Fruit fly (Drosophila melanogaster): Measurements from ENCODE around the gene Rga.

The Rga gene

DNA sequence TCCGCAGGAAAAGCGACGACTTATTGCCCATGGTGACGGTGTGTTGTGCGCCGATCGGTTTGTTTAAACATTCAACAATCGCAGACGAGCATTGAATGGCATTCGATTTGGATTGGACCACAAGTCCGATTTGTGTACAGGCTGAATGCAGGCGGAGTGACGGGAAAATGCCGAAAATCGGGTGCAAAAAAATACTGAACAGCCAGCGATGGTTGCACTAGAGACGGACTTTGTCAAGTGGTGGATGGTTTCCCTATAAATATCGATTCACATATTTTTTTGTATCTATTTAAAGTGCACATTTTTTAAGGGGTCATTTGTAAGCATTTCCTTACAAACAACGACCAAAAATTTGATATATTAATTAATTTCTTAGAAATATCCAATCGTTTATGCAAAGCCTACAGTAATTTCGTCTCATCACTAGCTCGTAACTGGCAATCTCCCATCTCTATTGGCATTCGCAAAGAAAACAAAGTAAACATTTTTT is 41.8 kb upstream of the Rga start, which contains the start of the genes elm and MED27 (continued):
- TF ChIP-seq Dip2 (GFP tag; IDR thresholded peaks at IDR 0.05) = no peak
- TF ChIP-seq chinmo (GFP tag; IDR thresholded peaks at IDR 0.05; ENCODE audit: partially characterized antibody) = peak; percentile 89; the same call in 2 of the 4 replicates
- peak; percentile 79 for TF ChIP-seq NC2α (GFP tag; optimal IDR thresholded peaks at IDR 0.05)
- peak; percentile 97 for TF ChIP-seq Ptx1 (GFP tag; IDR thresholded peaks at IDR 0.05)
- peak; percentile 92 for TF ChIP-seq tx (GFP tag; optimal IDR thresholded peaks at IDR 0.05)
- peak; percentile 87 for TF ChIP-seq CG7357 (GFP tag; IDR thresholded peaks at IDR 0.05)
- peak; percentile 86; the same call in 2 of the 3 replicates for TF ChIP-seq CG3726 (GFP tag; IDR thresholded peaks at IDR 0.05)
- TF ChIP-seq Sox100B (GFP tag; optimal IDR thresholded peaks at IDR 0.05) = peak; percentile 77
- peak; percentile 95 for TF ChIP-seq Xrp1 (GFP tag; IDR thresholded peaks at IDR 0.05)
- peak; percentile 81 for TF ChIP-seq CG2875 (GFP tag; optimal IDR thresholded peaks at IDR 0.05)
- peak; percentile 90 for TF ChIP-seq CG15269 (tag; optimal IDR thresholded peaks at IDR 0.05)
- TF ChIP-seq ap (GFP tag; IDR thresholded peaks at IDR 0.05) = peak; percentile 83
- peak; percentile 74; the same call in 1 of the 2 replicates for TF ChIP-seq chm (GFP tag; IDR thresholded peaks at IDR 0.05)
- TF ChIP-seq crol (GFP tag; IDR thresholded peaks at IDR 0.05) = peak; percentile 59; the same call in 1 of the 2 replicates
- peak; percentile 75 for TF ChIP-seq stc (GFP tag; IDR thresholded peaks at IDR 0.05)
- peak; percentile 92 for TF ChIP-seq hbn (GFP tag; IDR thresholded peaks at IDR 0.05; ENCODE audit: partially characterized antibody)
- peak; percentile 89 for TF ChIP-seq gro (GFP tag; optimal IDR thresholded peaks at IDR 0.05)
- peak in 1 of 3 experiments; percentile 93 for TF ChIP-seq lola (GFP tag; optimal IDR thresholded peaks at IDR 0.05)
- TF ChIP-seq CG15479 (GFP tag; optimal IDR thresholded peaks at IDR 0.05) = peak; percentile 22
- peak; percentile 64 for TF ChIP-seq CG15073 (GFP tag; optimal IDR thresholded peaks at IDR 0.05)
- TF ChIP-seq sna (GFP tag; IDR thresholded peaks at IDR 0.05; ENCODE audit: partially characterized antibody) = peak; percentile 96
- peak; percentile 73 for TF ChIP-seq CG1792 (GFP tag; optimal IDR thresholded peaks at IDR 0.05)
- TF ChIP-seq ftz-f1 (GFP tag; optimal IDR thresholded peaks at IDR 0.05) = peak; percentile 85
- TF ChIP-seq CG12769 (tag; optimal IDR thresholded peaks at IDR 0.05) = peak; percentile 85
- TF ChIP-seq CG14050 (GFP tag; IDR thresholded peaks at IDR 0.05) = peak; percentile 90
- TF ChIP-seq CG8089 (GFP tag; optimal IDR thresholded peaks at IDR 0.05) = peak; percentile 83
- peak in 1 of 2 experiments; percentile 59 for TF ChIP-seq Dfd (GFP tag; optimal IDR thresholded peaks at IDR 0.05)
- TF ChIP-seq grau (tag; optimal IDR thresholded peaks at IDR 0.05) = peak; percentile 93
- peak; percentile 61 for TF ChIP-seq org-1 (GFP tag; optimal IDR thresholded peaks at IDR 0.05)
- peak; percentile 87 for TF ChIP-seq Rx (GFP tag; IDR thresholded peaks at IDR 0.05)
- TF ChIP-seq BEAF-32 (GFP tag; optimal IDR thresholded peaks at IDR 0.05) = peak; percentile 99
- peak; percentile 77; the same call in 2 of the 3 replicates for TF ChIP-seq CG6175 (GFP tag; IDR thresholded peaks at IDR 0.05)
- peak; percentile 81 for TF ChIP-seq Awh (GFP tag; IDR thresholded peaks at IDR 0.05)
- peak; percentile 82 for TF ChIP-seq dm (GFP tag; optimal IDR thresholded peaks at IDR 0.05)
- TF ChIP-seq kay (GFP tag; optimal IDR thresholded peaks at IDR 0.05) = peak; percentile 86
- peak; percentile 52 for TF ChIP-seq CG6683 (GFP tag; optimal IDR thresholded peaks at IDR 0.05)
- peak; percentile 81 for TF ChIP-seq Spps (tag; optimal IDR thresholded peaks at IDR 0.05)
- TF ChIP-seq trem (tag; optimal IDR thresholded peaks at IDR 0.05) = peak; percentile 90
- peak; percentile 69; the same call in 1 of the 2 replicates for TF ChIP-seq Poxn (GFP tag; IDR thresholded peaks at IDR 0.05)
- peak; percentile 73 for TF ChIP-seq CG17802 (tag; optimal IDR thresholded peaks at IDR 0.05)
- peak; percentile 78 for TF ChIP-seq CG3065 (GFP tag; optimal IDR thresholded peaks at IDR 0.05)
- TF ChIP-seq z (GFP tag; IDR thresholded peaks at IDR 0.05) = no peak; the same call in 2 of the 3 replicates
- TF ChIP-seq Abd-B (GFP tag; optimal IDR thresholded peaks at IDR 0.05) = peak; percentile 97
- TF ChIP-seq bsh (GFP tag; optimal IDR thresholded peaks at IDR 0.05) = peak; percentile 23 to 92
- TF ChIP-seq CG7271 (tag; optimal IDR thresholded peaks at IDR 0.05) = peak; percentile 83
- TF ChIP-seq Deaf1 (tag; optimal IDR thresholded peaks at IDR 0.05) = peak; percentile 68
- TF ChIP-seq CG31224 (GFP tag; IDR thresholded peaks at IDR 0.05) = peak; percentile 87
- peak; percentile 90 for TF ChIP-seq CG7839 (tag; optimal IDR thresholded peaks at IDR 0.05)
- 0 out of 2 replicates have a peak, but pooled peaks have one; percentile 52 for TF ChIP-seq CG43689 (GFP tag; IDR thresholded peaks at IDR 0.05)
- TF ChIP-seq Ssrp (tag; optimal IDR thresholded peaks at IDR 0.05) = peak; percentile 94

Measured in whole organism, embryonic.